Worm (Caenorhabditis elegans) whole organism, young adult: ENCODE data around the gene K08D8.6.

Experiments used
- B0035.1 ChIP-seq: sonication (generic microtip); optimal IDR thresholded peaks from 2 replicates; lab custom pipeline; 2016; ENCODE audit warnings: missing genetic modification characterization, mild to moderate bottlenecking, missing compliant biosample characterization, missing genotype, missing genetic modification reagents
- B0261.1 ChIP-seq: sonication (generic microtip); optimal IDR thresholded peaks from 2 replicates; lab custom pipeline; 2016; ENCODE audit warnings: mild to moderate bottlenecking, missing genetic modification characterization, moderate library complexity, missing compliant biosample characterization
- D2030.7 ChIP-seq: fragments of 200-800 bp; sonication (Bioruptor generic); IDR thresholded peaks from 2 replicates; pipeline ENCODE4 v1.3.6; 2022; ENCODE audit warnings: missing genetic modification reagents, missing genetic modification characterization, missing compliant biosample characterization
- F22D6.2 ChIP-seq: sonication (generic microtip); optimal IDR thresholded peaks from 2 replicates; lab custom pipeline; 2016; ENCODE audit warnings: mild to moderate bottlenecking, missing genetic modification characterization, missing compliant biosample characterization
- F49E8.2 ChIP-seq: sonication (generic microtip); optimal IDR thresholded peaks from 3 replicates; lab custom pipeline; 2017; ENCODE audit warnings: missing genetic modification characterization, mild to moderate bottlenecking, missing compliant biosample characterization, antibody characterized with exemption, moderate library complexity; ENCODE audit not compliant: insufficient read depth
- F57A8.1 ChIP-seq: fragments of 200-800 bp; sonication (Bioruptor generic); optimal IDR thresholded peaks from 2 replicates; lab custom pipeline; 2018; ENCODE audit warnings: mild to moderate bottlenecking, missing genetic modification characterization, moderate library complexity, missing compliant biosample characterization
- T26A5.8 ChIP-seq: sonication (generic microtip); optimal IDR thresholded peaks from 2 replicates; lab custom pipeline; 2016; ENCODE audit warnings: missing genetic modification characterization, missing compliant biosample characterization
- ZK185.1 ChIP-seq: sonication (generic microtip); optimal IDR thresholded peaks from 2 replicates; lab custom pipeline; 2016; ENCODE audit warnings: mild to moderate bottlenecking, missing genetic modification characterization, missing compliant biosample characterization; ENCODE audit not compliant: poor library complexity, severe bottlenecking
- atf-7 ChIP-seq: sonication (generic microtip); optimal IDR thresholded peaks from 2 replicates; lab custom pipeline; 2017; ENCODE audit warnings: mild to moderate bottlenecking, missing genetic modification characterization, missing compliant biosample characterization
- attf-5 ChIP-seq: fragments of 200-800 bp; sonication (Bioruptor generic); optimal IDR thresholded peaks from 2 replicates; lab custom pipeline; 2018; ENCODE audit warnings: mild to moderate bottlenecking, missing genetic modification characterization, missing compliant biosample characterization
- attf-6 ChIP-seq: fragments of 200-800 bp; sonication (Bioruptor generic); IDR thresholded peaks from 2 replicates; pipeline ENCODE4 v1.3.6; 2022; ENCODE audit warnings: missing genetic modification reagents, missing genetic modification characterization, missing compliant biosample characterization
- bed-2 ChIP-seq: fragments of 200-800 bp; sonication (Bioruptor generic); IDR thresholded peaks from 2 replicates; pipeline ENCODE4 v1.3.6; 2022; ENCODE audit warnings: missing genetic modification reagents, missing genetic modification characterization, missing compliant biosample characterization
- cebp-1 ChIP-seq, 2 experiments: fragments of 200-800 bp in 1 of 2; sonication (Bioruptor generic) in 1 of 2; sonication (generic microtip) in 1 of 2; IDR thresholded peaks in 1 of 2; optimal IDR thresholded peaks in 1 of 2; 2 replicates each; pipeline versions ENCODE4 v1.3.6 to Lab custom; 2017 to 2022; ENCODE audit warnings: missing compliant biosample characterization in 2 of 2, missing genetic modification characterization in 2 of 2, mild to moderate bottlenecking in 1 of 2, missing genetic modification reagents in 1 of 2, moderate library complexity in 1 of 2
- cebp-2 ChIP-seq: fragments of 200-800 bp; sonication (Bioruptor generic); IDR thresholded peaks from 2 replicates; pipeline ENCODE4 v1.3.6; 2022; ENCODE audit warnings: missing genetic modification characterization, missing compliant biosample characterization
- ceh-100 ChIP-seq: fragments of 200-800 bp; sonication (Bioruptor generic); IDR thresholded peaks from 2 replicates; pipeline ENCODE4 v1.3.6; 2022; ENCODE audit warnings: missing genetic modification reagents, missing genetic modification characterization, missing compliant biosample characterization
- ceh-27 ChIP-seq: fragments of 200-800 bp; sonication (Bioruptor generic); optimal IDR thresholded peaks from 2 replicates; lab custom pipeline; 2018; ENCODE audit warnings: mild to moderate bottlenecking, missing genetic modification characterization, moderate library complexity, missing compliant biosample characterization
- ceh-58 ChIP-seq: fragments of 200-800 bp; sonication (Bioruptor generic); IDR thresholded peaks from 2 replicates; pipeline ENCODE4 v1.3.6; 2022; ENCODE audit warnings: missing genetic modification characterization, missing compliant biosample characterization
- ceh-79 ChIP-seq: sonication (generic microtip); optimal IDR thresholded peaks from 2 replicates; lab custom pipeline; 2017; ENCODE audit warnings: mild to moderate bottlenecking, missing genetic modification characterization, missing compliant biosample characterization
- ceh-91 ChIP-seq: fragments of 200-800 bp; sonication (Bioruptor generic); IDR thresholded peaks from 2 replicates; pipeline ENCODE4 v1.3.6; 2022; ENCODE audit warnings: missing genetic modification reagents, missing genetic modification characterization, missing compliant biosample characterization
- dox-1 ChIP-seq: fragments of 200-800 bp; sonication (Bioruptor generic); IDR thresholded peaks from 2 replicates; pipeline ENCODE4 v1.3.6; 2022; ENCODE audit warnings: missing genetic modification reagents, missing genetic modification characterization, missing compliant biosample characterization
- dpff-1 ChIP-seq: sonication (generic microtip); optimal IDR thresholded peaks from 2 replicates; lab custom pipeline; 2017; ENCODE audit warnings: mild to moderate bottlenecking, missing genetic modification characterization, missing compliant biosample characterization
- dpl-1 ChIP-seq: fragments of 150-350 bp; optimal IDR thresholded peaks from 2 replicates; lab custom pipeline; 2014; ENCODE audit warnings: missing biosample characterization, missing genetic modification reagents, missing genetic modification characterization
- egl-18 ChIP-seq: fragments of 200-800 bp; sonication (Bioruptor generic); IDR thresholded peaks from 2 replicates; pipeline ENCODE4 v1.3.6; 2022; ENCODE audit warnings: missing genetic modification reagents, missing genetic modification characterization, missing compliant biosample characterization
- egrh-3 ChIP-seq: fragments of 200-800 bp; sonication (Bioruptor generic); IDR thresholded peaks from 2 replicates; pipeline ENCODE4 v1.3.6; 2022; ENCODE audit warnings: missing genetic modification reagents, missing genetic modification characterization, missing compliant biosample characterization
- ekl-4 ChIP-seq: fragments of 200-800 bp; sonication (Bioruptor generic); IDR thresholded peaks from 2 replicates; pipeline ENCODE4 v1.3.6; 2022; ENCODE audit warnings: missing genetic modification reagents, missing genetic modification characterization, missing compliant biosample characterization
- gei-17 ChIP-seq: fragments of 200-800 bp; sonication (Bioruptor generic); optimal IDR thresholded peaks from 2 replicates; lab custom pipeline; 2018; ENCODE audit warnings: mild to moderate bottlenecking, missing genetic modification characterization, missing compliant biosample characterization
- hlh-26 ChIP-seq: fragments of 200-800 bp; sonication (Bioruptor generic); conservative IDR thresholded peaks from 2 replicates; pipeline ENCODE4 v1.3.6; 2022; ENCODE audit warnings: missing genetic modification reagents, missing genetic modification characterization, missing compliant biosample characterization
- hsf-1 ChIP-seq: fragments of 200-800 bp; sonication (Bioruptor generic); IDR thresholded peaks from 2 replicates; pipeline ENCODE4 v1.3.6; 2022; ENCODE audit warnings: missing genetic modification reagents, missing genetic modification characterization, missing compliant biosample characterization
- lsl-1 ChIP-seq: fragments of 200-800 bp; sonication (Bioruptor generic); optimal IDR thresholded peaks from 2 replicates; lab custom pipeline; 2018; ENCODE audit warnings: mild to moderate bottlenecking, missing genetic modification characterization, moderate library complexity, missing compliant biosample characterization
- madf-3 ChIP-seq: fragments of 200-800 bp; sonication (Bioruptor generic); IDR thresholded peaks from 2 replicates; pipeline ENCODE4 v1.3.6; 2022; ENCODE audit warnings: missing genetic modification reagents, missing genetic modification characterization, missing compliant biosample characterization
- nfya-1 ChIP-seq: sonication (generic microtip); optimal IDR thresholded peaks from 2 replicates; lab custom pipeline; 2017; ENCODE audit warnings: antibody characterized with exemption, missing compliant biosample characterization, missing genetic modification characterization, borderline replicate concordance; ENCODE audit not compliant: insufficient read depth
- nhr-90 ChIP-seq: sonication (generic microtip); optimal IDR thresholded peaks from 2 replicates; lab custom pipeline; 2016; ENCODE audit warnings: missing genotype, mild to moderate bottlenecking, missing genetic modification characterization, missing compliant biosample characterization
- pbrm-1 ChIP-seq: fragments of 200-800 bp; sonication (Bioruptor generic); IDR thresholded peaks from 2 replicates; pipeline ENCODE4 v1.3.6; 2022; ENCODE audit warnings: missing genetic modification reagents, missing genetic modification characterization, missing compliant biosample characterization
- rec-8 ChIP-seq, 2 experiments: sonication (generic microtip); optimal IDR thresholded peaks; 2 replicates each; lab custom pipeline; 2016; ENCODE audit warnings: mild to moderate bottlenecking in 2 of 2, missing genetic modification characterization in 2 of 2, missing genetic modification reagents in 2 of 2, missing genotype in 2 of 2, missing biosample characterization in 1 of 2, missing compliant biosample characterization in 1 of 2, moderate library complexity in 1 of 2
- sdz-38 ChIP-seq: sonication (generic microtip); optimal IDR thresholded peaks from 2 replicates; lab custom pipeline; 2016; ENCODE audit warnings: missing genotype, missing genetic modification characterization, missing compliant biosample characterization
- sea-2 ChIP-seq: fragments of 200-800 bp; sonication (Bioruptor generic); IDR thresholded peaks from 2 replicates; pipeline ENCODE4 v1.3.6; 2022; ENCODE audit warnings: missing genetic modification characterization, missing compliant biosample characterization
- snpc-1.3 ChIP-seq: sonication (generic microtip); optimal IDR thresholded peaks from 2 replicates; lab custom pipeline; 2017; ENCODE audit warnings: missing genetic modification characterization, mild to moderate bottlenecking, missing compliant biosample characterization, antibody characterized with exemption, moderate library complexity, missing genotype, missing genetic modification reagents; ENCODE audit not compliant: insufficient read depth
- snpc-4 ChIP-seq, 5 experiments: fragments of 150-350 bp in 1 of 5; sonication (generic microtip) in 4 of 5; optimal IDR thresholded peaks; 2 replicates each; lab custom pipeline; 2014 to 2018; ENCODE audit warnings: missing genetic modification characterization in 5 of 5, missing biosample characterization in 3 of 5, antibody characterized with exemption in 2 of 5, mild to moderate bottlenecking in 2 of 5, missing compliant biosample characterization in 2 of 5, missing genotype in 2 of 5, moderate library complexity in 2 of 5, missing genetic modification reagents in 1 of 5
- somi-1 ChIP-seq: fragments of 200-800 bp; sonication (Bioruptor generic); optimal IDR thresholded peaks from 2 replicates; lab custom pipeline; 2018; ENCODE audit warnings: mild to moderate bottlenecking, missing genetic modification characterization, missing compliant biosample characterization
- tbp1 ChIP-seq: fragments of 200-800 bp; sonication (Bioruptor generic); optimal IDR thresholded peaks from 2 replicates; lab custom pipeline; 2018; ENCODE audit warnings: mild to moderate bottlenecking, missing genetic modification characterization, missing compliant biosample characterization
- unc-62 ChIP-seq: fragments of 150-350 bp; optimal IDR thresholded peaks from 2 replicates; lab custom pipeline; 2014; ENCODE audit warnings: missing biosample characterization, missing genetic modification reagents, missing genetic modification characterization
- xnd-1 ChIP-seq: sonication (generic microtip); optimal IDR thresholded peaks from 2 replicates; lab custom pipeline; 2016; ENCODE audit warnings: missing genotype, missing genetic modification reagents, missing genetic modification characterization, missing compliant biosample characterization
- zfh-2 ChIP-seq: fragments of 200-800 bp; sonication (Bioruptor generic); conservative IDR thresholded peaks from 2 replicates; pipeline ENCODE4 v1.3.6; 2022; ENCODE audit warnings: missing genetic modification reagents, missing genetic modification characterization, missing compliant biosample characterization
- zim-3 ChIP-seq: sonication (generic microtip); optimal IDR thresholded peaks from 2 replicates; lab custom pipeline; 2017; ENCODE audit warnings: mild to moderate bottlenecking, missing genetic modification characterization, moderate library complexity, missing compliant biosample characterization
- ztf-18 ChIP-seq: sonication (generic microtip); optimal IDR thresholded peaks from 2 replicates; lab custom pipeline; 2016; ENCODE audit warnings: missing genotype, mild to moderate bottlenecking, missing genetic modification characterization, missing compliant biosample characterization
- ztf-22 ChIP-seq: fragments of 200-800 bp; sonication (Bioruptor generic); optimal IDR thresholded peaks from 2 replicates; lab custom pipeline; 2018; ENCODE audit warnings: mild to moderate bottlenecking, missing genetic modification characterization, moderate library complexity, missing compliant biosample characterization
- ztf-26 ChIP-seq: sonication (generic microtip); optimal IDR thresholded peaks from 2 replicates; lab custom pipeline; 2017; ENCODE audit warnings: missing genetic modification characterization, missing compliant biosample characterization

Gene K08D8.6

DNA sequence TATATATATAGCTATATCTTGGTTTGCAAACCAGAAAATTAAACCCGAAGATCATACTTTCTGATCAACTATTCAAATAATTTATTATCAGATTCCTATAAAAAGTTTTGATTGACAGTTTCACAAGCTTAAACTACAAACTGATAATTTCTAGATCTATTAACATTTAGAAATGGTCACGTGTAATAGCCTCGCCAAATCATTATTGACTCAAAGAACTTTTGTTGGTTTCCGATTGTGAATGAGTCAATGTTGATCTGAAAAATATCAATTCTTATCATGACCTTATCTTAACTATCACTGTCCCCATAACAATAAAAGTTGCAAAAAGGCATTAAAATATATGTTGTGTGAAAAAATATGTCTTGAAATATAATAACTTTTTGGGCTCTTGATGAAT is 48.2 kb downstream of the K08D8.6 start (continued):
- TF ChIP-seq D2030.7 (GFP tag; lab: Robert Waterston, UW) (no peak), rec-8 (tag; optimal IDR thresholded peaks at IDR 0.05; lab: Kevin White, UChicago) (no peak), ceh-58 (GFP tag; lab: Robert Waterston, UW) (no peak), pbrm-1 (GFP tag; lab: Robert Waterston, UW) (no peak), ceh-91 (GFP tag; lab: Robert Waterston, UW) (no peak), ztf-18 (tag; lab: Kevin White, UChicago) (no peak), attf-6 (no peak), dpff-1 (no peak), ztf-22 (peak; percentile 72), madf-3 (GFP tag; lab: Robert Waterston, UW) (no peak), T26A5.8 (tag; lab: Kevin White, UChicago) (no peak), cebp-2 (GFP tag; lab: Robert Waterston, UW) (no peak), gei-17 (GFP tag; lab: Kevin White, UChicago) (no peak), F57A8.1 (GFP tag; lab: Kevin White, UChicago) (no peak), ZK185.1 (tag; lab: Kevin White, UChicago) (peak; percentile 23), ztf-26 (tag; lab: Kevin White, UChicago) (no peak), unc-62 (GFP tag; lab: Kevin White, UChicago) (peak; percentile 82), bed-2 (GFP tag; lab: Robert Waterston, UW) (no peak), somi-1 (GFP tag; lab: Kevin White, UChicago) (no peak), attf-5 (no peak), dox-1 (GFP tag; lab: Robert Waterston, UW) (no peak), cebp-1 (GFP tag; IDR thresholded peaks at IDR 0.05; lab: Robert Waterston, UW) (no peak), cebp-1 (tag; optimal IDR thresholded peaks at IDR 0.05; lab: Kevin White, UChicago) (peak; percentile 22), snpc-1.3 (tag; lab: Kevin White, UChicago) (no peak), egl-18 (GFP tag; lab: Robert Waterston, UW) (no peak), F22D6.2 (peak; percentile 66), B0261.1 (tag; lab: Kevin White, UChicago) (no peak), ceh-27 (GFP tag; lab: Kevin White, UChicago) (no peak), zim-3 (tag; lab: Kevin White, UChicago) (no peak), F49E8.2 (no peak), snpc-4 (GFP tag; optimal IDR thresholded peaks at IDR 0.05; lab: Kevin White, UChicago) (no peak), snpc-4 (tag; optimal IDR thresholded peaks at IDR 0.05; lab: Kevin White, UChicago) (no peak), sdz-38 (tag; lab: Kevin White, UChicago) (no peak), dpl-1 (GFP tag; lab: Kevin White, UChicago) (no peak), sea-2 (no peak), hlh-26 (GFP tag; lab: Robert Waterston, UW) (no peak), nhr-90 (tag; lab: Kevin White, UChicago) (no peak), B0035.1 (no peak), atf-7 (peak; percentile 54), xnd-1 (tag; lab: Kevin White, UChicago) (no peak), tbp1 (GFP tag; lab: Kevin White, UChicago) (peak; percentile 19), lsl-1 (GFP tag; lab: Kevin White, UChicago) (no peak), hsf-1 (GFP tag; lab: Robert Waterston, UW) (no peak), egrh-3 (GFP tag; lab: Robert Waterston, UW) (no peak), nfya-1 (tag; lab: Kevin White, UChicago) (no peak), ceh-79 (tag; lab: Kevin White, UChicago) (no peak), zfh-2 (GFP tag; lab: Robert Waterston, UW) (no peak), ekl-4 (GFP tag; lab: Robert Waterston, UW) (no peak), ceh-100 (no peak)
